Worm (Caenorhabditis elegans) whole organism, L3 larva: ENCODE results near the gene brc-1.
A peak's percentile ranks its signal among the peaks of the same experiment; 100 is the strongest.
"Not testable (repeated sequence)": the region's sequence is repeated elsewhere in the genome, so short reads cannot be mapped to it uniquely, and the experiment has no call there.

ENCODE experiments used
- ama-1 ChIP-seq: fragments of 150-350 bp; optimal IDR thresholded peaks from 2 replicates; lab custom pipeline; 2018
- ceh-16 ChIP-seq: sonication (generic microtip); optimal IDR thresholded peaks from 2 replicates; lab custom pipeline; 2017; ENCODE audit warnings: missing biosample characterization, missing genetic modification characterization
- ceh-28 ChIP-seq: fragments of 150-350 bp; optimal IDR thresholded peaks from 2 replicates; lab custom pipeline; 2014; ENCODE audit warnings: missing biosample characterization, missing genetic modification reagents, missing genetic modification characterization
- daf-12 ChIP-seq: fragments of 150-350 bp; optimal IDR thresholded peaks from 2 replicates; lab custom pipeline; 2014; ENCODE audit warnings: missing biosample characterization, missing genetic modification reagents, missing genetic modification characterization
- egl-27 ChIP-seq: sonication (generic microtip); optimal IDR thresholded peaks from 4 replicates; lab custom pipeline; 2017; ENCODE audit warnings: missing biosample characterization, missing genetic modification reagents, missing genetic modification characterization
- elt-1 ChIP-seq: fragments of 150-350 bp; optimal IDR thresholded peaks from 2 replicates; lab custom pipeline; 2014; ENCODE audit warnings: missing biosample characterization, missing genetic modification characterization
- elt-2 ChIP-seq: sonication (generic microtip); optimal IDR thresholded peaks from 2 replicates; lab custom pipeline; 2016; ENCODE audit warnings: missing genetic modification reagents, mild to moderate bottlenecking, missing genetic modification characterization, missing compliant biosample characterization
- fkh-10 ChIP-seq: sonication (generic microtip); optimal IDR thresholded peaks from 2 replicates; lab custom pipeline; 2017; ENCODE audit warnings: missing biosample characterization, missing genetic modification reagents, missing genetic modification characterization
- fkh-2 ChIP-seq: fragments of 150-350 bp; optimal IDR thresholded peaks from 2 replicates; lab custom pipeline; 2014; ENCODE audit warnings: missing biosample characterization, missing genetic modification reagents, missing genetic modification characterization
- fos-1 ChIP-seq: fragments of 150-350 bp; optimal IDR thresholded peaks from 2 replicates; lab custom pipeline; 2014; ENCODE audit warnings: missing biosample characterization, missing genetic modification characterization
- hmg-11 ChIP-seq: sonication (generic microtip); optimal IDR thresholded peaks from 2 replicates; lab custom pipeline; 2016; ENCODE audit warnings: missing genetic modification characterization, missing compliant biosample characterization
- lin-15B ChIP-seq: fragments of 150-350 bp; optimal IDR thresholded peaks from 2 replicates; lab custom pipeline; 2014; ENCODE audit warnings: missing biosample characterization, missing genetic modification characterization
- lsy-12 ChIP-seq: sonication (generic microtip); optimal IDR thresholded peaks from 2 replicates; lab custom pipeline; 2016; ENCODE audit warnings: mild to moderate bottlenecking, missing genetic modification characterization, missing compliant biosample characterization
- mdl-1 ChIP-seq: fragments of 150-350 bp; optimal IDR thresholded peaks from 2 replicates; lab custom pipeline; 2014; ENCODE audit warnings: missing biosample characterization, missing genetic modification characterization
- nfya-1 ChIP-seq: sonication (generic microtip); optimal IDR thresholded peaks from 2 replicates; lab custom pipeline; 2017; ENCODE audit warnings: missing genetic modification characterization, mild to moderate bottlenecking, missing compliant biosample characterization, antibody characterized with exemption, moderate library complexity; ENCODE audit not compliant: insufficient read depth
- nhr-12 ChIP-seq: fragments of 150-350 bp; optimal IDR thresholded peaks from 2 replicates; lab custom pipeline; 2014; ENCODE audit warnings: missing biosample characterization, missing genetic modification characterization
- nhr-23 ChIP-seq: fragments of 150-350 bp; optimal IDR thresholded peaks from 2 replicates; lab custom pipeline; 2014; ENCODE audit warnings: missing biosample characterization, missing genetic modification reagents, missing genetic modification characterization
- nhr-237 ChIP-seq: fragments of 150-350 bp; optimal IDR thresholded peaks from 2 replicates; lab custom pipeline; 2014; ENCODE audit warnings: missing biosample characterization, missing genetic modification characterization
- nhr-28 ChIP-seq: fragments of 150-350 bp; optimal IDR thresholded peaks from 2 replicates; lab custom pipeline; 2014; ENCODE audit warnings: missing biosample characterization, missing genetic modification characterization
- nhr-43 ChIP-seq: sonication (generic microtip); optimal IDR thresholded peaks from 2 replicates; lab custom pipeline; 2016; ENCODE audit warnings: mild to moderate bottlenecking, missing genetic modification characterization, missing compliant biosample characterization; ENCODE audit not compliant: poor library complexity, severe bottlenecking
- nhr-77 ChIP-seq: fragments of 150-350 bp; optimal IDR thresholded peaks from 2 replicates; lab custom pipeline; 2014; ENCODE audit warnings: missing biosample characterization, missing genetic modification characterization
- pha-4 ChIP-seq: fragments of 150-350 bp; optimal IDR thresholded peaks from 2 replicates; lab custom pipeline; 2014; ENCODE audit warnings: missing biosample characterization, missing genetic modification reagents, missing genetic modification characterization
- pqm-1 ChIP-seq: fragments of 150-350 bp; optimal IDR thresholded peaks from 2 replicates; lab custom pipeline; 2017; ENCODE audit warnings: missing biosample characterization, missing genetic modification characterization, inconsistent platforms
- sea-2 ChIP-seq: fragments of 150-350 bp; sonication (generic microtip); optimal IDR thresholded peaks from 4 replicates; lab custom pipeline; 2014; ENCODE audit warnings: missing biosample characterization, missing genetic modification reagents, missing genetic modification characterization
- skn-1 ChIP-seq: fragments of 150-350 bp; optimal IDR thresholded peaks from 2 replicates; lab custom pipeline; 2014; ENCODE audit warnings: missing biosample characterization, missing genetic modification characterization
- tbx-2 ChIP-seq: sonication (generic microtip); optimal IDR thresholded peaks from 2 replicates; lab custom pipeline; 2016; ENCODE audit warnings: mild to moderate bottlenecking, missing genetic modification characterization, missing compliant biosample characterization
- ztf-11 ChIP-seq: fragments of 150-350 bp; optimal IDR thresholded peaks from 2 replicates; lab custom pipeline; 2014; ENCODE audit warnings: missing biosample characterization, missing genetic modification characterization
- ztf-4 ChIP-seq: fragments of 150-350 bp; optimal IDR thresholded peaks from 2 replicates; lab custom pipeline; 2014; ENCODE audit warnings: missing biosample characterization, missing genetic modification characterization

Gene brc-1

ce11 chrIII:3867378-3867904 is 4.7 kb upstream of the brc-1 start, which contains the start of gene rpl-3 (continued):
- peak; percentile 99 for TF ChIP-seq nhr-28 (tag; lab: Kevin White, UChicago)
- TF ChIP-seq nhr-43 (tag; lab: Kevin White, UChicago), result peak; percentile 99
- peak; percentile 94 for TF ChIP-seq ama-1 (lab: Kevin White, UChicago)
- peak; percentile 99 for TF ChIP-seq skn-1 (tag; lab: Kevin White, UChicago)
- peak; percentile 100 for TF ChIP-seq fkh-10
- peak; percentile 99 for TF ChIP-seq tbx-2 (tag; lab: Kevin White, UChicago)

ce11 chrIII:3863814-3864507 is 1.2 kb upstream of the brc-1 start, which contains the start of gene acs-19:
acs-19 (plus strand) TSS chrIII:3864489.
- TF ChIP-seq ceh-28, result no peak
- no peak for TF ChIP-seq mdl-1 (tag; lab: Kevin White, UChicago)
- TF ChIP-seq nhr-237 (tag; lab: Kevin White, UChicago), result no peak
- no peak for TF ChIP-seq ztf-11 (tag; lab: Kevin White, UChicago)
- TF ChIP-seq ztf-4 (tag; lab: Kevin White, UChicago), result no peak
- no peak for TF ChIP-seq sea-2 (GFP tag; lab: Kevin White, UChicago)
- TF ChIP-seq nhr-12, result no peak
- TF ChIP-seq ceh-16, result no peak
- TF ChIP-seq fkh-10, result peak; percentile 19
- TF ChIP-seq elt-2 (tag; lab: Kevin White, UChicago), result peak; percentile 23
- no peak for TF ChIP-seq fos-1 (tag; lab: Kevin White, UChicago)
- peak; percentile 2 for TF ChIP-seq nhr-43 (tag; lab: Kevin White, UChicago)
- TF ChIP-seq hmg-11 (tag; lab: Kevin White, UChicago), result peak; percentile 14
- TF ChIP-seq daf-12 (tag; lab: Kevin White, UChicago), result no peak
- TF ChIP-seq nfya-1, result no peak
- peak; percentile 5 for TF ChIP-seq pha-4 (tag; lab: Kevin White, UChicago)
- no peak for TF ChIP-seq nhr-23 (tag; lab: Kevin White, UChicago)
- TF ChIP-seq elt-1, result no peak
- no peak for TF ChIP-seq nhr-77 (tag; lab: Kevin White, UChicago)
- no peak for TF ChIP-seq fkh-2 (tag; lab: Kevin White, UChicago)
- peak; percentile 26 for TF ChIP-seq ama-1 (lab: Kevin White, UChicago)
- no peak for TF ChIP-seq egl-27 (tag; lab: Kevin White, UChicago)

- TF ChIP-seq elt-2 (tag; lab: Kevin White, UChicago) (peak; percentile 69), pqm-1 (peak; percentile 84), pha-4 (tag; lab: Kevin White, UChicago) (peak; percentile 54)
These were observed 4.8 kb downstream of the brc-1 start for ce11 chrIII:3858003-3858402.

- TF ChIP-seq lin-15B, result peak; percentile 25
- peak; percentile 27 for TF ChIP-seq nhr-23 (tag; lab: Kevin White, UChicago)
- TF ChIP-seq lsy-12 (tag; lab: Kevin White, UChicago), result peak; percentile 12
- peak; percentile 26 for TF ChIP-seq pha-4 (tag; lab: Kevin White, UChicago)
- TF ChIP-seq nfya-1, result peak; percentile 20
- peak; percentile 30 for TF ChIP-seq nhr-43 (tag; lab: Kevin White, UChicago)
These were observed 5.8 kb downstream of the brc-1 start for ce11 chrIII:3857007-3857406.

ce11 chrIII:3854868-3855267 is 7.9 kb downstream of the brc-1 start:
- TF ChIP-seq nhr-23 (tag; lab: Kevin White, UChicago) (peak; percentile 1), nhr-43 (tag; lab: Kevin White, UChicago) (peak; percentile 19), nfya-1 (peak; percentile 5), lsy-12 (tag; lab: Kevin White, UChicago) (peak; percentile 14), lin-15B (peak; percentile 38)
- TF ChIP-seq, all 47 proteins: peak for 5; not testable (repeated sequence) for 42

- not testable (repeated sequence) for TF ChIP-seq daf-12 (tag; lab: Kevin White, UChicago); nhr-12; nhr-77 (tag; lab: Kevin White, UChicago)
These were observed 10.7 kb downstream of the brc-1 start, which contains the start of gene cyp-25A4 for ce11 chrIII:3852030-3852579. cyp-25A4 (minus strand) TSS chrIII:3852080.
